Worm (Caenorhabditis elegans) whole organism, young adult: Measurements from ENCODE around the gene ceh-16.

ENCODE experiments used
- snpc-4 ChIP-seq, 5 experiments: fragments of 150-350 bp in 1 of 5; sonication (generic microtip) in 4 of 5; optimal IDR thresholded peaks; 2 replicates each; lab custom pipeline; 2014 to 2018; ENCODE audit warnings: missing genetic modification characterization in 5 of 5, missing biosample characterization in 3 of 5, antibody characterized with exemption in 2 of 5, mild to moderate bottlenecking in 2 of 5, missing compliant biosample characterization in 2 of 5, missing genotype in 2 of 5, moderate library complexity in 2 of 5, missing genetic modification reagents in 1 of 5
- ztf-25 ChIP-seq: fragments of 200-800 bp; sonication (Bioruptor generic); IDR thresholded peaks from 2 replicates; pipeline ENCODE4 v1.3.6; 2022; ENCODE audit warnings: missing genetic modification reagents, missing genetic modification characterization, missing compliant biosample characterization

DNA sequence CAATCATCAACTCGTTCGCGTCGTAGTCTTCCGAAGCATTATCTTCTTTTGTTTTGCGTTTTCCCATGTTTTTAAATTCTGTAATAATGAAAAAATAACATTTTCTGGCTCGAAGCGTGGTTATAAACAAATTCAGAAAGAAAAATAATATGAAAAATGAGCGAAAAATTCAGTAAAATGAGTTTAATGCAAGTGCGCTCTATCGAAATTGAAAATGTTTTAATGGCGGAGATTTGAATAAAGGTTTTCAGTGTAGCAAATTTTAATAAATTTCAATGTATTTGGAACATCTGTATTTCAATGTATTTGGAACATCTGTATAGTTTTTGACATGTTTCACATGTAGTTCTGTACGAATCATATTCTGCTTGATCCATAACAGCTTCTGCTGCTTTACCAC lies 8.0 kb upstream of the ceh-16 start, which contains the start of gene rha-2:
- no peak for TF ChIP-seq ztf-25 (GFP tag; lab: Robert Waterston, UW)
- TF ChIP-seq snpc-4 (GFP tag; optimal IDR thresholded peaks at IDR 0.05; lab: Kevin White, UChicago): no peak
- TF ChIP-seq snpc-4 (tag; optimal IDR thresholded peaks at IDR 0.05; lab: Kevin White, UChicago): no peak
